Worm (Caenorhabditis elegans) whole organism, early embryonic: ENCODE measurements around the gene col-126.

Experiments used
- B0310.2 ChIP-seq: sonication (generic microtip); optimal IDR thresholded peaks from 2 replicates; lab custom pipeline; 2016; ENCODE audit warnings: mild to moderate bottlenecking, missing genetic modification characterization, missing compliant biosample characterization
- F13C5.2 ChIP-seq: sonication (generic microtip); optimal IDR thresholded peaks from 2 replicates; lab custom pipeline; 2017; ENCODE audit warnings: mild to moderate bottlenecking, missing genetic modification characterization, inconsistent platforms, missing compliant biosample characterization
- aly-1 ChIP-seq: sonication (generic microtip); optimal IDR thresholded peaks from 2 replicates; lab custom pipeline; 2016; ENCODE audit warnings: missing genetic modification characterization, missing compliant biosample characterization
- ama-1 ChIP-seq: fragments of 150-350 bp; optimal IDR thresholded peaks from 2 replicates; lab custom pipeline; 2014
- flt-1 ChIP-seq: fragments of 200-800 bp; sonication (Bioruptor generic); IDR thresholded peaks from 2 replicates; pipeline ENCODE4 v1.3.6; 2022; ENCODE audit warnings: missing genetic modification characterization, missing compliant biosample characterization
- hmbx-1 ChIP-seq: sonication (generic microtip); optimal IDR thresholded peaks from 2 replicates; lab custom pipeline; 2016; ENCODE audit warnings: mild to moderate bottlenecking, missing genetic modification characterization, missing compliant biosample characterization
- hmg-4 ChIP-seq: fragments of 200-800 bp; sonication (Bioruptor generic); optimal IDR thresholded peaks from 2 replicates; lab custom pipeline; 2018; ENCODE audit warnings: mild to moderate bottlenecking, missing genetic modification characterization, missing compliant biosample characterization
- tbx-11 ChIP-seq: fragments of 200-800 bp; sonication (Bioruptor generic); IDR thresholded peaks from 2 replicates; pipeline ENCODE4 v1.3.6; 2022; ENCODE audit warnings: missing genetic modification characterization, missing compliant biosample characterization
- tra-4 ChIP-seq: sonication (generic microtip); optimal IDR thresholded peaks from 2 replicates; lab custom pipeline; 2017; ENCODE audit warnings: missing genetic modification characterization, missing compliant biosample characterization

DNA sequence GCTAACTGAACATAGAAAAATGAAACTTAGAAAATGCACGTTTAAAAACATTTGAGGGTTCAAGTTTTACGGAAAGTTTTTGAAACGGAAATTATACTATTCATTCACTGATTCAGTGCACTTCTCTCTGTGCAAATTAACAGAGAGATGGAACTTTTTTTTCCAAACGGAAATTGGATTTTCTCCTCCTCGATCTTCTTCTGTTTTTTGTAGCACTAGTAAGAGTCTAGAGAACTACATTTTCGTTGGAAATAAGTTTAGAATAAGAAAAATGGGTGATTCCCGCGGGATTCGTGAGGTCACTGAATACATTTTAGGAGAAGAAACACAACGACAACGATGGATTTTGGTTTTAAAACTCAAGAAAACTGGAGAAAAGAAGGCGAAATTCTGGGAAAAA, 27.4 kb upstream of the col-126 start:
- TF ChIP-seq hmbx-1 (tag; lab: Kevin White, UChicago) = no peak
- no peak for TF ChIP-seq tbx-11 (GFP tag; lab: Robert Waterston, UW)
- no peak for TF ChIP-seq tra-4 (tag; lab: Kevin White, UChicago)
- TF ChIP-seq flt-1 (GFP tag; lab: Robert Waterston, UW) = no peak
- TF ChIP-seq aly-1 (tag; lab: Kevin White, UChicago) = no peak
- TF ChIP-seq ama-1 (lab: Kevin White, UChicago) = no peak
- TF ChIP-seq F13C5.2 (tag; lab: Kevin White, UChicago) = no peak
- no peak for TF ChIP-seq B0310.2 (tag; lab: Kevin White, UChicago)
- TF ChIP-seq hmg-4 (GFP tag; lab: Kevin White, UChicago) = no peak
